Worm (Caenorhabditis elegans) whole organism, L1 larva: Measurements from ENCODE around the gene bicd-1.

Experiments used
- C04F5.9 ChIP-seq: sonication (generic microtip); optimal IDR thresholded peaks from 2 replicates; lab custom pipeline; 2016; ENCODE audit warnings: missing genetic modification characterization, missing compliant biosample characterization
- C16A3.4 ChIP-seq: fragments of 150-350 bp; optimal IDR thresholded peaks from 2 replicates; lab custom pipeline; 2014; ENCODE audit warnings: missing biosample characterization, missing genetic modification characterization
- C34B4.2 ChIP-seq: sonication (generic microtip); optimal IDR thresholded peaks from 2 replicates; lab custom pipeline; 2017; ENCODE audit warnings: mild to moderate bottlenecking, missing genetic modification characterization, missing compliant biosample characterization
- F16B12.6 ChIP-seq: fragments of 150-350 bp; optimal IDR thresholded peaks from 2 replicates; lab custom pipeline; 2014; ENCODE audit warnings: missing biosample characterization, missing genetic modification characterization
- aly-2 ChIP-seq: fragments of 150-350 bp; optimal IDR thresholded peaks from 2 replicates; lab custom pipeline; 2014; ENCODE audit warnings: missing biosample characterization, missing genetic modification characterization
- blmp-1 ChIP-seq: fragments of 150-350 bp; optimal IDR thresholded peaks from 2 replicates; lab custom pipeline; 2014; ENCODE audit warnings: missing biosample characterization, missing genetic modification characterization
- ceh-88 ChIP-seq: fragments of 200-800 bp; sonication (Bioruptor generic); IDR thresholded peaks from 2 replicates; pipeline ENCODE4 v1.3.6; 2022; ENCODE audit warnings: missing genetic modification characterization, missing compliant biosample characterization
- dpl-1 ChIP-seq, 3 experiments: fragments of 150-350 bp in 2 of 3; sonication (generic microtip) in 1 of 3; optimal IDR thresholded peaks; 2 replicates each; lab custom pipeline; 2014 to 2017; ENCODE audit warnings: missing biosample characterization in 3 of 3, missing genetic modification characterization in 3 of 3, missing genetic modification reagents in 3 of 3
- efl-1 ChIP-seq, 4 experiments: fragments of 150-350 bp; optimal IDR thresholded peaks in 3 of 4; peaks in 1 of 4; 1 replicate in 1 of 4; 2 replicates in 3 of 4; lab custom pipeline; 2014; ENCODE audit warnings: missing biosample characterization in 2 of 4, missing genetic modification characterization in 2 of 4, missing genetic modification reagents in 2 of 4
- efl-3 ChIP-seq: fragments of 200-800 bp; sonication (Bioruptor generic); optimal IDR thresholded peaks from 2 replicates; lab custom pipeline; 2018; ENCODE audit warnings: mild to moderate bottlenecking, missing genetic modification characterization, missing compliant biosample characterization
- egl-13 ChIP-seq: sonication (generic microtip); optimal IDR thresholded peaks from 2 replicates; lab custom pipeline; 2016; ENCODE audit warnings: missing genotype, missing genetic modification reagents, missing genetic modification characterization, missing compliant biosample characterization
- egl-27 ChIP-seq, 2 experiments: fragments of 150-350 bp in 1 of 2; sonication (generic microtip); optimal IDR thresholded peaks; 3 replicates each; lab custom pipeline; 2017 to 2018; ENCODE audit warnings: missing biosample characterization in 2 of 2, missing genetic modification characterization in 2 of 2, missing genetic modification reagents in 2 of 2
- elt-3 ChIP-seq, 6 experiments: fragments of 150-350 bp in 1 of 6; sonication (generic microtip); optimal IDR thresholded peaks; 2 replicates each; lab custom pipeline; 2017 to 2018; ENCODE audit warnings: missing biosample characterization in 6 of 6, missing genetic modification characterization in 6 of 6, inconsistent platforms in 1 of 6
- ets-5 ChIP-seq: fragments of 200-800 bp; sonication (Bioruptor generic); IDR thresholded peaks from 2 replicates; pipeline ENCODE4 v1.3.6; 2022; ENCODE audit warnings: missing genetic modification characterization, missing compliant biosample characterization
- fkh-8 ChIP-seq: sonication (generic microtip); optimal IDR thresholded peaks from 2 replicates; lab custom pipeline; 2016; ENCODE audit warnings: mild to moderate bottlenecking, missing genetic modification characterization, missing compliant biosample characterization
- irx-1 ChIP-seq: sonication (generic microtip); optimal IDR thresholded peaks from 2 replicates; lab custom pipeline; 2016; ENCODE audit warnings: missing genetic modification characterization, missing compliant biosample characterization
- lin-14 ChIP-seq: fragments of 200-800 bp; sonication (Bioruptor generic); optimal IDR thresholded peaks from 2 replicates; lab custom pipeline; 2018; ENCODE audit warnings: mild to moderate bottlenecking, missing genetic modification characterization, moderate library complexity, missing compliant biosample characterization
- lin-35 ChIP-seq, 2 experiments: fragments of 150-350 bp; optimal IDR thresholded peaks; 2 replicates each; lab custom pipeline; 2014; ENCODE audit warnings: missing biosample characterization in 2 of 2, missing genetic modification characterization in 2 of 2, missing genetic modification reagents in 2 of 2
- lin-39 ChIP-seq: fragments of 150-350 bp; optimal IDR thresholded peaks from 2 replicates; lab custom pipeline; 2014; ENCODE audit warnings: missing biosample characterization, missing genetic modification reagents, missing genetic modification characterization
- mep-1 ChIP-seq: fragments of 150-350 bp; optimal IDR thresholded peaks from 2 replicates; lab custom pipeline; 2014; ENCODE audit warnings: missing biosample characterization, missing genetic modification characterization
- nhr-11 ChIP-seq: fragments of 150-350 bp; optimal IDR thresholded peaks from 2 replicates; lab custom pipeline; 2014; ENCODE audit warnings: missing biosample characterization, missing genetic modification characterization
- nhr-19 ChIP-seq: fragments of 200-800 bp; sonication (Bioruptor generic); conservative IDR thresholded peaks from 2 replicates; pipeline ENCODE4 v1.3.6; 2022; ENCODE audit warnings: missing genetic modification characterization, missing compliant biosample characterization
- nhr-77 ChIP-seq: fragments of 150-350 bp; optimal IDR thresholded peaks from 2 replicates; lab custom pipeline; 2014; ENCODE audit warnings: missing biosample characterization, missing genetic modification characterization
- pag-3 ChIP-seq: sonication (generic microtip); optimal IDR thresholded peaks from 2 replicates; lab custom pipeline; 2017; ENCODE audit warnings: missing genetic modification characterization, mild to moderate bottlenecking, missing compliant biosample characterization, antibody characterized with exemption, borderline replicate concordance; ENCODE audit not compliant: insufficient read depth
- pqm-1 ChIP-seq: sonication (generic microtip); optimal IDR thresholded peaks from 3 replicates; lab custom pipeline; 2017; ENCODE audit warnings: missing biosample characterization, missing genetic modification characterization
- skn-1 ChIP-seq: fragments of 150-350 bp; optimal IDR thresholded peaks from 2 replicates; lab custom pipeline; 2014; ENCODE audit warnings: missing biosample characterization, missing genetic modification characterization
- snpc-4 ChIP-seq: fragments of 150-350 bp; optimal IDR thresholded peaks from 2 replicates; lab custom pipeline; 2014; ENCODE audit warnings: missing biosample characterization, missing genetic modification characterization
- sup-37 ChIP-seq: fragments of 200-800 bp; sonication (Bioruptor generic); optimal IDR thresholded peaks from 2 replicates; lab custom pipeline; 2018; ENCODE audit warnings: mild to moderate bottlenecking, missing genetic modification characterization, missing compliant biosample characterization
- swsn-7 ChIP-seq: sonication (generic microtip); optimal IDR thresholded peaks from 2 replicates; lab custom pipeline; 2016; ENCODE audit warnings: missing genetic modification characterization, missing compliant biosample characterization
- unc-62 ChIP-seq: fragments of 150-350 bp; optimal IDR thresholded peaks from 2 replicates; lab custom pipeline; 2014; ENCODE audit warnings: missing biosample characterization, missing genetic modification reagents, missing genetic modification characterization
- unc-86 ChIP-seq: sonication (generic microtip); optimal IDR thresholded peaks from 2 replicates; lab custom pipeline; 2016; ENCODE audit warnings: missing genetic modification characterization, missing compliant biosample characterization
- vab-15 ChIP-seq: sonication (generic microtip); optimal IDR thresholded peaks from 2 replicates; lab custom pipeline; 2017; ENCODE audit warnings: missing genotype, mild to moderate bottlenecking, missing genetic modification characterization, missing compliant biosample characterization
- ztf-11 ChIP-seq, 2 experiments: sonication (generic microtip); optimal IDR thresholded peaks; 2 replicates each; lab custom pipeline; 2016 to 2017; ENCODE audit warnings: missing genetic modification characterization in 2 of 2, missing biosample characterization in 1 of 2, missing compliant biosample characterization in 1 of 2

Gene bicd-1

ce11 chrIV:6529832-6530231, 42.3 kb downstream of the bicd-1 start:
- TF ChIP-seq nhr-19 (GFP tag; lab: Robert Waterston, UW) (no peak), mep-1 (tag; lab: Kevin White, UChicago) (no peak), pqm-1 (tag; lab: Kevin White, UChicago) (no peak), unc-62 (GFP tag; lab: Kevin White, UChicago) (no peak), F16B12.6 (tag; lab: Kevin White, UChicago) (no peak), fkh-8 (no peak)

- TF ChIP-seq vab-15 (tag; lab: Kevin White, UChicago) (no peak), egl-13 (tag; lab: Kevin White, UChicago) (no peak), C16A3.4 (tag; lab: Kevin White, UChicago) (no peak), sup-37 (GFP tag; lab: Kevin White, UChicago) (no peak), swsn-7 (tag; lab: Kevin White, UChicago) (no peak), C04F5.9 (tag; lab: Kevin White, UChicago) (no peak), egl-27 (tag; optimal IDR thresholded peaks at IDR 0.05; lab: Kevin White, UChicago) (no peak), unc-86 (tag; lab: Kevin White, UChicago) (no peak), nhr-11 (tag; lab: Kevin White, UChicago) (no peak), ceh-88 (GFP tag; lab: Robert Waterston, UW) (no peak), irx-1 (tag; lab: Kevin White, UChicago) (no peak)
Observed at ce11 chrIV:6528202-6528601, 43.9 kb downstream of the bicd-1 start.

ce11 chrIV:6526522-6526921, 45.6 kb downstream of the bicd-1 start:
- no peak for TF ChIP-seq unc-86 (tag; lab: Kevin White, UChicago)
- no peak for TF ChIP-seq lin-39 (tag; lab: Kevin White, UChicago)
- TF ChIP-seq elt-3 (tag; optimal IDR thresholded peaks at IDR 0.05; lab: Kevin White, UChicago), result no peak
- no peak for TF ChIP-seq snpc-4 (tag; lab: Kevin White, UChicago)
- TF ChIP-seq C34B4.2 (tag; lab: Kevin White, UChicago), result no peak
- TF ChIP-seq blmp-1 (tag; lab: Kevin White, UChicago), result no peak
- no peak for TF ChIP-seq lin-14
- no peak for TF ChIP-seq aly-2

- no peak for TF ChIP-seq efl-1 (optimal IDR thresholded peaks at IDR 0.05; lab: Kevin White, UChicago)
- peak in 1 of 2 experiments; percentile 65 for TF ChIP-seq efl-1 (GFP tag; optimal IDR thresholded peaks at IDR 0.05 in 1 of 2; lab: Kevin White, UChicago)
- TF ChIP-seq ets-5 (GFP tag; lab: Robert Waterston, UW), result no peak
Observed at ce11 chrIV:6524531-6524930, 47.6 kb downstream of the bicd-1 start, which contains the start of gene C01G5.5. C01G5.5 (plus strand) TSS chrIV:6524610.

- TF ChIP-seq C04F5.9 (tag; lab: Kevin White, UChicago) (no peak), pag-3 (tag; lab: Kevin White, UChicago) (no peak), mep-1 (tag; lab: Kevin White, UChicago) (no peak), nhr-77 (tag; lab: Kevin White, UChicago) (no peak), ztf-11 (tag; optimal IDR thresholded peaks at IDR 0.05; lab: Kevin White, UChicago) (no peak), elt-3 (tag; optimal IDR thresholded peaks at IDR 0.05; lab: Kevin White, UChicago) (no peak)
Observed at ce11 chrIV:6523773-6524172, 48.4 kb downstream of the bicd-1 start.

- TF ChIP-seq skn-1 (peak; percentile 82), lin-35 (GFP tag; optimal IDR thresholded peaks at IDR 0.05; lab: Kevin White, UChicago) (peak in 1 of 2 experiments; percentile 33), dpl-1 (GFP tag; optimal IDR thresholded peaks at IDR 0.05; lab: Kevin White, UChicago) (peak in 1 of 3 experiments; percentile 5), efl-1 (optimal IDR thresholded peaks at IDR 0.05; lab: Kevin White, UChicago) (no peak), efl-1 (GFP tag; optimal IDR thresholded peaks at IDR 0.05 in 1 of 2; lab: Kevin White, UChicago) (peak in 1 of 2 experiments; percentile 9), efl-3 (GFP tag; lab: Kevin White, UChicago) (no peak), swsn-7 (tag; lab: Kevin White, UChicago) (no peak)
Observed at ce11 chrIV:6522305-6522917, 49.7 kb downstream of the bicd-1 start, which contains the start of gene ddi-1. ddi-1 (plus strand) TSS chrIV:6522867.
